Worm (Caenorhabditis elegans): ENCODE measurements around the gene D2023.4.

DNA sequence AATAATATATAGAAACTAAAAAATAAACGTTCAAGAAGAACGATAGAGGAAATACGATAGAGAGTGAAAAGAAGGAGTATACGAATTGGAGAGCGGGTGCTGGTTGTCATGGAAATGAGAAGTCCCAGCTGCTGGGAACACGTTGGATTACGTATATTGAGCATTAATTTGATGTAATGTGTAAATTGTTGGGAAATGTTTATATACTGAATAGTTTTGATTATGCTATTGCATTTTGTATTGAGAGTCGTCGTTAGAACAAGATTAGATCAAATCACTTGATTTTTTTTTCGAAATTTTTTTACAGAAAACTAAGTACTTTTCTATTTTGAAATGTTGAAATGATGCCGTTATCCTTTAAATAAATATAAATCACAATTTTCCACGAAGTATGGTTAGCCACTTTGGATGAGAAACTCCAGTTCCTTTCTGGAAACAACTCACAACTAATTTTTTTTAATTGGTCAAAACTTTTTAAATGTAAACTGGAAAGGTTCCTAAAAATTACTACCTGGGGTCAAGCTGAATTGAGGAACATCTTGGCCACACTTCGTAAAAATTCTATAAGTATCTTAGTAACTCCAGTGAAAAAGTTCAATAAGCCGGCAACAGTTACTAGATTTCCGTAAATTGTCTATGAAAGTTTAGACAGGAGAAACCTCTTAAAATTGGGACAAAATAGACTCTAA lies 18.3 kb upstream of the D2023.4 start, which contains the start of gene nphp-4:
- TF ChIP-seq D2030.7 (GFP tag; IDR thresholded peaks at IDR 0.05) (no peak), pha-4 (tag; optimal IDR thresholded peaks at IDR 0.05) (no peak), unc-62 (GFP tag; optimal IDR thresholded peaks at IDR 0.05) (no peak), efl-1 (GFP tag; optimal IDR thresholded peaks at IDR 0.05) (no peak), atf-7 (tag; optimal IDR thresholded peaks at IDR 0.05) (no peak), ztf-3 (GFP tag; optimal IDR thresholded peaks at IDR 0.05) (no peak), let-526 (GFP tag; IDR thresholded peaks at IDR 0.05) (no peak), B0261.1 (tag; optimal IDR thresholded peaks at IDR 0.05) (no peak), Y53F4B.3 (GFP tag; IDR thresholded peaks at IDR 0.05) (no peak), cebp-2 (GFP tag; IDR thresholded peaks at IDR 0.05) (no peak)

Data from whole organism, young adult.